In genomic region chrII:6628397-6628796, ce11 we compare ENCODE assay signal across 5 worm cellular contexts.
TF ChIP-seq lines count a peak whose summit lies in the region.

No protein-coding gene starts in this region.

TF ChIP-seq in whole organism, L1 larva, 84 proteins besides CTCF, POLR2A, EP300 and RAD21:
- TF ChIP-seq elt-2 (tag; optimal IDR thresholded peaks at IDR 0.05; lab: Kevin White, UChicago) (peak; percentile 35), snu-23 (GFP tag; optimal IDR thresholded peaks at IDR 0.05; lab: Kevin White, UChicago) (no peak)
TF ChIP-seq in whole organism, L1 larva: peak in this region for 1.

TF ChIP-seq in whole organism, L2 larva, 48 proteins besides CTCF, POLR2A, EP300 and RAD21:
- no peak for TF ChIP-seq zag-1 (tag; optimal IDR thresholded peaks at IDR 0.05; lab: Kevin White, UChicago)
- TF ChIP-seq aly-2 (tag; optimal IDR thresholded peaks at IDR 0.05; lab: Kevin White, UChicago) = no peak
- no peak for TF ChIP-seq peb-1 (tag; optimal IDR thresholded peaks at IDR 0.05; lab: Kevin White, UChicago)
- peak; percentile 20 for TF ChIP-seq sma-9 (GFP tag; optimal IDR thresholded peaks at IDR 0.05; lab: Kevin White, UChicago)
- no peak for TF ChIP-seq sma-9 (tag; optimal IDR thresholded peaks at IDR 0.05; lab: Kevin White, UChicago)
- TF ChIP-seq ceh-16 (tag; optimal IDR thresholded peaks at IDR 0.05; lab: Kevin White, UChicago) = no peak
- TF ChIP-seq fos-1 (tag; optimal IDR thresholded peaks at IDR 0.05; lab: Kevin White, UChicago) = peak; percentile 84

TF ChIP-seq in whole organism, L3 larva, 47 proteins besides CTCF, POLR2A, EP300 and RAD21:
- TF ChIP-seq elt-2 (tag; optimal IDR thresholded peaks at IDR 0.05; lab: Kevin White, UChicago) = peak; percentile 58
- no peak for TF ChIP-seq eor-1 (tag; optimal IDR thresholded peaks at IDR 0.05; lab: Kevin White, UChicago)
- TF ChIP-seq pqm-1 (tag; optimal IDR thresholded peaks at IDR 0.05; lab: Kevin White, UChicago) = peak; percentile 10
TF ChIP-seq in whole organism, L3 larva: peak in this region for 2.

TF ChIP-seq in whole organism, L4 larva, 104 proteins besides CTCF, POLR2A, EP300 and RAD21:
- TF ChIP-seq zfp-3 (GFP tag; conservative IDR thresholded peaks at IDR 0.05; lab: Robert Waterston, UW) = no peak
- 0 out of 2 replicates have a peak, but pooled peaks have one; percentile 25 for TF ChIP-seq php-3 (GFP tag; IDR thresholded peaks at IDR 0.05; lab: Robert Waterston, UW)
- TF ChIP-seq ceh-82 (tag; optimal IDR thresholded peaks at IDR 0.05; lab: Kevin White, UChicago) = no peak
- TF ChIP-seq F49E8.2 (tag; optimal IDR thresholded peaks at IDR 0.05; lab: Kevin White, UChicago; ENCODE audit: borderline replicate concordance) = no peak
- TF ChIP-seq F10B5.3 (tag; optimal IDR thresholded peaks at IDR 0.05; lab: Kevin White, UChicago) = no peak
- no peak for TF ChIP-seq ZK546.5 (tag; optimal IDR thresholded peaks at IDR 0.05; lab: Kevin White, UChicago)
- TF ChIP-seq dve-1 (tag; optimal IDR thresholded peaks at IDR 0.05; lab: Kevin White, UChicago; ENCODE audit: insufficient read depth) = peak; percentile 5
- TF ChIP-seq unc-130 (GFP tag; optimal IDR thresholded peaks at IDR 0.05; lab: Kevin White, UChicago) = no peak
- no peak for TF ChIP-seq Y48G9A.11 (GFP tag; IDR thresholded peaks at IDR 0.05; lab: Robert Waterston, UW)
- TF ChIP-seq saeg-2 (GFP tag; IDR thresholded peaks at IDR 0.05; lab: Robert Waterston, UW) = no peak
- TF ChIP-seq F37D6.2 (tag; optimal IDR thresholded peaks at IDR 0.05; lab: Kevin White, UChicago) = no peak
- no peak for TF ChIP-seq dmd-8 (GFP tag; IDR thresholded peaks at IDR 0.05; lab: Robert Waterston, UW)
- TF ChIP-seq gei-8 (GFP tag; optimal IDR thresholded peaks at IDR 0.05; lab: Kevin White, UChicago) = no peak
- no peak for TF ChIP-seq lim-7 (GFP tag; IDR thresholded peaks at IDR 0.05; lab: Robert Waterston, UW)
- no peak for TF ChIP-seq Y105C5A.15 (GFP tag; IDR thresholded peaks at IDR 0.05; lab: Robert Waterston, UW)
- no peak for TF ChIP-seq zag-1 (tag; optimal IDR thresholded peaks at IDR 0.05; lab: Kevin White, UChicago)
- TF ChIP-seq nhr-237 (tag; optimal IDR thresholded peaks at IDR 0.05; lab: Kevin White, UChicago) = no peak
- no peak for TF ChIP-seq fos-1 (tag; optimal IDR thresholded peaks at IDR 0.05; lab: Kevin White, UChicago)
- no peak for TF ChIP-seq daf-8 (GFP tag; IDR thresholded peaks at IDR 0.05; lab: Robert Waterston, UW)
- TF ChIP-seq zfp-2 (tag; optimal IDR thresholded peaks at IDR 0.05; lab: Kevin White, UChicago) = no peak
- no peak for TF ChIP-seq cey-2 (tag; optimal IDR thresholded peaks at IDR 0.05; lab: Kevin White, UChicago; ENCODE audit: borderline replicate concordance, insufficient read depth)
- TF ChIP-seq pha-4 (GFP tag; IDR thresholded peaks at IDR 0.05; lab: Robert Waterston, UW) = no peak
- no peak for TF ChIP-seq pha-4 (tag; optimal IDR thresholded peaks at IDR 0.05; lab: Kevin White, UChicago)
- no peak for TF ChIP-seq tra-1 (GFP tag; IDR thresholded peaks at IDR 0.05; lab: Robert Waterston, UW)
- TF ChIP-seq pqm-1 (tag; optimal IDR thresholded peaks at IDR 0.05; lab: Kevin White, UChicago) = peak; percentile 83
- peak; percentile 42 for TF ChIP-seq nhr-28 (tag; optimal IDR thresholded peaks at IDR 0.05; lab: Kevin White, UChicago)
- no peak for TF ChIP-seq lir-3 (tag; optimal IDR thresholded peaks at IDR 0.05; lab: Kevin White, UChicago)
- TF ChIP-seq unc-62 (GFP tag; optimal IDR thresholded peaks at IDR 0.05 in 1 of 2; lab: Kevin White, UChicago) = no peak
- TF ChIP-seq unc-62 (tag; optimal IDR thresholded peaks at IDR 0.05; lab: Kevin White, UChicago) = no peak
- no peak for TF ChIP-seq F44E2.7 (GFP tag; IDR thresholded peaks at IDR 0.05; lab: Robert Waterston, UW)
- no peak for TF ChIP-seq Y75B8A.6 (GFP tag; IDR thresholded peaks at IDR 0.05; lab: Robert Waterston, UW)
- TF ChIP-seq ama-1 (optimal IDR thresholded peaks at IDR 0.05; lab: Kevin White, UChicago) = no peak
- TF ChIP-seq hmg-1.1 (GFP tag; IDR thresholded peaks at IDR 0.05; lab: Robert Waterston, UW) = no peak
- no peak for TF ChIP-seq ctbp-1 (GFP tag; IDR thresholded peaks at IDR 0.05; lab: Robert Waterston, UW)

TF ChIP-seq in whole organism, young adult, 124 proteins besides CTCF, POLR2A, EP300 and RAD21:
- TF ChIP-seq madf-10 (tag; optimal IDR thresholded peaks at IDR 0.05; lab: Kevin White, UChicago) = no peak
- TF ChIP-seq nhr-80 (tag; optimal IDR thresholded peaks at IDR 0.05; lab: Kevin White, UChicago) = peak; percentile 28
- TF ChIP-seq egl-44 (GFP tag; IDR thresholded peaks at IDR 0.05; lab: Robert Waterston, UW) = no peak
- no peak for TF ChIP-seq lin-54 (GFP tag; optimal IDR thresholded peaks at IDR 0.05; lab: Kevin White, UChicago)
- TF ChIP-seq lsl-1 (GFP tag; optimal IDR thresholded peaks at IDR 0.05; lab: Kevin White, UChicago) = no peak
